Fruit fly (Drosophila melanogaster) whole organism: ENCODE measurements around the gene blp.

ENCODE experiments used
- CG8478 ChIP-seq: fragments of >200 bp; optimal IDR thresholded peaks from 2 replicates; lab custom pipeline; 2018; ENCODE audit warnings: inconsistent platforms
- EcR ChIP-seq, 2 experiments: fragments of >200 bp; optimal IDR thresholded peaks; 2 replicates each; lab custom pipeline; 2017; ENCODE audit warnings: missing biosample characterization in 2 of 2, missing genetic modification characterization in 2 of 2, missing genetic modification reagents in 2 of 2
- pan ChIP-seq: fragments of >200 bp; optimal IDR thresholded peaks from 2 replicates; lab custom pipeline; 2017
- usp ChIP-seq: fragments of >200 bp; optimal IDR thresholded peaks from 2 replicates; lab custom pipeline; 2017; ENCODE audit warnings: missing biosample characterization, missing genetic modification characterization, mixed read lengths

dm6 chr3R:15919367-15920228, 14.0 kb upstream of the blp start:
- TF ChIP-seq usp (GFP tag; lab: Kevin White, UChicago) (no peak), CG8478 (lab: Kevin White, UChicago) (no peak), pan (lab: Kevin White, UChicago) (no peak), EcR (GFP tag; optimal IDR thresholded peaks at IDR 0.05; lab: Kevin White, UChicago) (no peak)
